Fruit fly (Drosophila melanogaster): ENCODE data around the gene cup.

DNA sequence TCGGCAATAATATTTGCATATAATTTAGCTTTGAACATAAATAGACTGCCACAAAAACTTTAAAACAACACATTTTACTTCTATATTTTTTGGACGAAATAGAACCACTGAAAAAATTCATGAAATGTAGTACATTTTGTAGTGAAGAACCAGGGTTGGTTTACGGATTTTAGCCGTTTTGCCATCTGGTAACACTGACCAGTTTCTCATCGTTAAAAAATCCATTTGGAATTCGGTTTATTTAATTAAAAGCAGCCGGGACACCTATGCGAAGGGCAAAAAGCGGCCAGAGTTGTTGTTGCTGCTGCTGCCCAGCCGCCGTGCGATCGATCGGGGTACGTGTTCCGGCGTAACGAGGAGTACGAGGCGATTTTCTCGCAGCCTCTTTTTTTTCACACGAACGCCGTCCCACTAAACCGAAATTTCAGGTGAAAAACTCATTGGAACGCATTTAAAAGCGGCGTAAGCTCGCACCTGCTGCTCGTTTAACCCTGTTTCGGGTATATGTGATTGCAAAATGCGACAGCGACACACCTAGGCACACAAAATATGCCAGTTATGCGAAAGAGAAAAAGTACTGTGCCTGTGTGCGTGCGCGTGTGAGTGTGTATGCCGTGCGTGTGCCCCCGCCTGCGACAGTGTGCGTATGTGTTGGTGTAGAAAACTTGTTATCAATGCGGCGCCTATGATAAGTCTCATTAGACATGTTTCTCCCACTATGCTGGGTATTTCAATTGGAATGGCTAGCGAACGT is 60.5 kb downstream of the cup start, which contains the start of gene Liprin-alpha:
- TF ChIP-seq psq (optimal IDR thresholded peaks at IDR 0.05) (no peak), h (optimal IDR thresholded peaks at IDR 0.05) (no peak), Sin3A (optimal IDR thresholded peaks at IDR 0.05) (no peak), Myc (optimal IDR thresholded peaks at IDR 0.05) (no peak), insv (optimal IDR thresholded peaks at IDR 0.05) (no peak)
